Fruit fly (Drosophila melanogaster) whole organism, embryonic: ENCODE measurements around the gene Ugt316A1.

Experiments used
- ATbp ChIP-seq: fragments of 200-800 bp; sonication (Bioruptor generic); optimal IDR thresholded peaks from 2 replicates; lab custom pipeline; 2017; ENCODE audit warnings: missing biosample characterization, mild to moderate bottlenecking, missing genetic modification characterization, missing genetic modification reagents
- Ada2b ChIP-seq: fragments of 200-800 bp; sonication (Bioruptor generic); IDR thresholded peaks from 2 replicates; pipeline ENCODE4 v1.3.6; 2022; ENCODE audit warnings: missing biosample characterization, missing genetic modification characterization
- Bgb ChIP-seq: fragments of 200-800 bp; sonication (Bioruptor generic); IDR thresholded peaks from 2 replicates; pipeline ENCODE4 v1.3.6; 2022; ENCODE audit warnings: missing biosample characterization, missing genetic modification characterization; ENCODE audit not compliant: partially characterized antibody
- CG11504 ChIP-seq: fragments of 200-800 bp; sonication (Bioruptor generic); optimal IDR thresholded peaks from 3 replicates; lab custom pipeline; 2019; ENCODE audit warnings: missing biosample characterization, mild to moderate bottlenecking, missing genetic modification characterization, moderate library complexity
- CG12299 ChIP-seq: fragments of 200-800 bp; sonication (Bioruptor generic); optimal IDR thresholded peaks from 2 replicates; lab custom pipeline; 2018; ENCODE audit warnings: missing biosample characterization, mild to moderate bottlenecking, missing genetic modification characterization
- CG12391 ChIP-seq: fragments of 200-800 bp; sonication (Bioruptor generic); optimal IDR thresholded peaks from 3 replicates; lab custom pipeline; 2018; ENCODE audit warnings: missing biosample characterization, mild to moderate bottlenecking, missing genetic modification characterization, moderate library complexity
- CG14965 ChIP-seq: fragments of 200-800 bp; sonication (Bioruptor generic); optimal IDR thresholded peaks from 2 replicates; lab custom pipeline; 2016; ENCODE audit warnings: missing biosample characterization, missing genetic modification characterization, borderline replicate concordance
- CG1529 ChIP-seq: fragments of 200-800 bp; sonication (Bioruptor generic); optimal IDR thresholded peaks from 3 replicates; lab custom pipeline; 2018; ENCODE audit warnings: missing biosample characterization, missing genetic modification characterization
- CG15514 ChIP-seq: fragments of 200-800 bp; sonication (Bioruptor generic); optimal IDR thresholded peaks from 3 replicates; lab custom pipeline; 2017; ENCODE audit warnings: missing biosample characterization, missing genetic modification characterization, mild to moderate bottlenecking, moderate library complexity, missing genetic modification reagents
- CG1603 ChIP-seq: fragments of 200-800 bp; sonication (Bioruptor generic); optimal IDR thresholded peaks from 2 replicates; lab custom pipeline; 2019; ENCODE audit warnings: missing biosample characterization, mild to moderate bottlenecking, missing genetic modification characterization, moderate library complexity
- CG17328 ChIP-seq: fragments of 200-800 bp; sonication (Bioruptor generic); IDR thresholded peaks from 2 replicates; pipeline ENCODE4 v1.3.6; 2022; ENCODE audit warnings: missing biosample characterization, missing genetic modification characterization
- CG18764 ChIP-seq: fragments of 200-800 bp; sonication (Bioruptor generic); optimal IDR thresholded peaks from 3 replicates; lab custom pipeline; 2016; ENCODE audit warnings: missing biosample characterization, missing genetic modification characterization
- CG34422 ChIP-seq: fragments of 200-800 bp; sonication (Bioruptor generic); IDR thresholded peaks from 3 replicates; pipeline ENCODE4 v1.3.6; 2022; ENCODE audit warnings: missing biosample characterization, missing genetic modification characterization
- CG5245 ChIP-seq: fragments of 200-800 bp; sonication (Bioruptor generic); optimal IDR thresholded peaks from 3 replicates; lab custom pipeline; 2016; ENCODE audit warnings: missing biosample characterization, missing genetic modification characterization
- CG7271 ChIP-seq: fragments of 200-800 bp; sonication (Bioruptor generic); optimal IDR thresholded peaks from 2 replicates; lab custom pipeline; 2018; ENCODE audit warnings: missing biosample characterization, mild to moderate bottlenecking, missing genetic modification characterization, moderate library complexity
- CG8944 ChIP-seq: fragments of 200-800 bp; sonication (Bioruptor generic); optimal IDR thresholded peaks from 3 replicates; lab custom pipeline; 2016; ENCODE audit warnings: missing biosample characterization, missing genetic modification characterization
- CG9817 ChIP-seq: fragments of 200-800 bp; sonication (Bioruptor generic); optimal IDR thresholded peaks from 2 replicates; lab custom pipeline; 2018; ENCODE audit warnings: missing biosample characterization, mild to moderate bottlenecking, missing genetic modification characterization, moderate library complexity
- Chrac-16 ChIP-seq: fragments of 200-800 bp; sonication (Bioruptor generic); optimal IDR thresholded peaks from 3 replicates; lab custom pipeline; 2016; ENCODE audit warnings: missing biosample characterization, missing genetic modification characterization
- Drgx ChIP-seq: fragments of 200-800 bp; sonication (Bioruptor generic); IDR thresholded peaks from 2 replicates; pipeline ENCODE4 v1.3.6; 2022; ENCODE audit warnings: missing biosample characterization, missing genetic modification characterization
- E2f1 ChIP-seq: fragments of 200-800 bp; sonication (Bioruptor generic); IDR thresholded peaks from 2 replicates; pipeline ENCODE4 v1.3.6; 2022; ENCODE audit warnings: missing biosample characterization, missing genetic modification characterization
- Elba2 ChIP-seq: fragments of 200-800 bp; sonication (Bioruptor generic); optimal IDR thresholded peaks from 3 replicates; lab custom pipeline; 2016; ENCODE audit warnings: missing biosample characterization, missing genetic modification characterization
- Gug ChIP-seq: fragments of 200-800 bp; sonication (Bioruptor generic); IDR thresholded peaks from 4 replicates; pipeline ENCODE4 v1.3.6; 2022; ENCODE audit warnings: missing biosample characterization, missing genetic modification characterization
- Hand ChIP-seq: fragments of 200-800 bp; sonication (Bioruptor generic); optimal IDR thresholded peaks from 2 replicates; lab custom pipeline; 2017; ENCODE audit warnings: mild to moderate bottlenecking, missing biosample characterization, missing genetic modification reagents, missing genetic modification characterization
- Hr78 ChIP-seq, 2 experiments: fragments of 200-800 bp in 1 of 2; fragments of >200 bp in 1 of 2; sonication (Bioruptor generic) in 1 of 2; optimal IDR thresholded peaks; 2 replicates each; lab custom pipeline; 2017 to 2019; ENCODE audit warnings: missing biosample characterization in 2 of 2, missing genetic modification characterization in 2 of 2, mild to moderate bottlenecking in 1 of 2, moderate library complexity in 1 of 2
- Lpt ChIP-seq: fragments of >200 bp; optimal IDR thresholded peaks from 2 replicates; lab custom pipeline; 2018; ENCODE audit warnings: missing biosample characterization, missing genetic modification characterization
- MTF-1 ChIP-seq: fragments of 200-800 bp; sonication (Bioruptor generic); optimal IDR thresholded peaks from 2 replicates; lab custom pipeline; 2018; ENCODE audit warnings: missing biosample characterization, mild to moderate bottlenecking, missing genetic modification characterization, borderline replicate concordance
- NFAT ChIP-seq: fragments of 200-800 bp; sonication (Bioruptor generic); IDR thresholded peaks from 2 replicates; pipeline ENCODE4 v1.3.6; 2022; ENCODE audit warnings: missing biosample characterization, missing genetic modification characterization
- Pdp1 ChIP-seq, 2 experiments: fragments of 200-800 bp; sonication (Bioruptor generic); optimal IDR thresholded peaks; 3 replicates each; lab custom pipeline; 2016; ENCODE audit warnings: missing biosample characterization in 2 of 2, missing genetic modification characterization in 2 of 2, mild to moderate bottlenecking in 1 of 2, moderate library complexity in 1 of 2
- Taf1 ChIP-seq: fragments of 200-800 bp; sonication (Bioruptor generic); IDR thresholded peaks from 2 replicates; pipeline ENCODE4 v1.3.6; 2022; ENCODE audit warnings: missing biosample characterization, missing genetic modification characterization
- Tbp ChIP-seq: fragments of >200 bp; optimal IDR thresholded peaks from 2 replicates; lab custom pipeline; 2018; ENCODE audit warnings: missing biosample characterization, missing genetic modification characterization
- bbx ChIP-seq: fragments of 200-800 bp; sonication (Bioruptor generic); IDR thresholded peaks from 2 replicates; pipeline ENCODE4 v1.3.6; 2022; ENCODE audit warnings: missing biosample characterization, missing genetic modification characterization; ENCODE audit not compliant: partially characterized antibody
- btn ChIP-seq: fragments of 200-800 bp; sonication (Bioruptor generic); optimal IDR thresholded peaks from 2 replicates; lab custom pipeline; 2016; ENCODE audit warnings: missing biosample characterization, missing genetic modification characterization
- cas ChIP-seq: fragments of 200-800 bp; sonication (Bioruptor generic); IDR thresholded peaks from 2 replicates; pipeline ENCODE4 v1.3.6; 2022; ENCODE audit warnings: missing biosample characterization, missing genetic modification characterization
- crol ChIP-seq: fragments of 200-800 bp; sonication (Bioruptor generic); IDR thresholded peaks from 2 replicates; pipeline ENCODE4 v1.3.6; 2022; ENCODE audit warnings: missing biosample characterization, missing genetic modification characterization
- crp ChIP-seq, 2 experiments: fragments of 200-800 bp; sonication (Bioruptor generic); optimal IDR thresholded peaks; 2 replicates in 1 of 2; 3 replicates in 1 of 2; lab custom pipeline; 2017; ENCODE audit warnings: missing biosample characterization in 2 of 2, missing genetic modification characterization in 2 of 2, mild to moderate bottlenecking in 1 of 2, moderate library complexity in 1 of 2
- dpn ChIP-seq, 2 experiments: fragments of 200-800 bp; sonication (Bioruptor generic); optimal IDR thresholded peaks; 3 replicates each; lab custom pipeline; 2016; ENCODE audit warnings: missing biosample characterization in 2 of 2, missing genetic modification characterization in 2 of 2
- fu2 ChIP-seq: fragments of 200-800 bp; sonication (Bioruptor generic); optimal IDR thresholded peaks from 2 replicates; lab custom pipeline; 2016; ENCODE audit warnings: missing biosample characterization, missing genetic modification characterization
- ham ChIP-seq: fragments of 200-800 bp; sonication (Bioruptor generic); IDR thresholded peaks from 2 replicates; pipeline ENCODE4 v1.3.6; 2022; ENCODE audit warnings: missing biosample characterization, missing genetic modification characterization
- inv ChIP-seq: fragments of 200-800 bp; sonication (Bioruptor generic); IDR thresholded peaks from 2 replicates; pipeline ENCODE4 v1.3.6; 2022; ENCODE audit warnings: missing biosample characterization, missing genetic modification characterization; ENCODE audit not compliant: partially characterized antibody
- lmd ChIP-seq: fragments of 200-800 bp; sonication (Bioruptor generic); IDR thresholded peaks from 2 replicates; pipeline ENCODE4 v1.3.6; 2022; ENCODE audit warnings: missing biosample characterization, missing genetic modification characterization
- nmo ChIP-seq: fragments of 200-800 bp; sonication (Bioruptor generic); optimal IDR thresholded peaks from 2 replicates; lab custom pipeline; 2018; ENCODE audit warnings: missing biosample characterization, mild to moderate bottlenecking, missing genetic modification characterization, moderate library complexity
- phol ChIP-seq: fragments of 200-800 bp; sonication (Bioruptor generic); optimal IDR thresholded peaks from 3 replicates; lab custom pipeline; 2018; ENCODE audit warnings: missing biosample characterization, mild to moderate bottlenecking, missing genetic modification characterization, moderate library complexity
- pzg ChIP-seq: fragments of 200-800 bp; sonication (Bioruptor generic); optimal IDR thresholded peaks from 3 replicates; lab custom pipeline; 2018; ENCODE audit warnings: missing biosample characterization, mild to moderate bottlenecking, missing genetic modification characterization, moderate library complexity
- salm ChIP-seq: fragments of 200-800 bp; sonication (Bioruptor generic); optimal IDR thresholded peaks from 2 replicates; lab custom pipeline; 2018; ENCODE audit warnings: missing biosample characterization, mild to moderate bottlenecking, missing genetic modification characterization
- stwl ChIP-seq: fragments of 200-800 bp; sonication (Bioruptor generic); optimal IDR thresholded peaks from 3 replicates; lab custom pipeline; 2018; ENCODE audit warnings: missing biosample characterization, mild to moderate bottlenecking, missing genetic modification characterization, moderate library complexity
- tup ChIP-seq: fragments of 200-800 bp; sonication (Bioruptor generic); optimal IDR thresholded peaks from 2 replicates; lab custom pipeline; 2016; ENCODE audit warnings: missing biosample characterization, mild to moderate bottlenecking, missing genetic modification characterization, moderate library complexity
- yki ChIP-seq: fragments of >200 bp; optimal IDR thresholded peaks from 3 replicates; lab custom pipeline; 2018

The Ugt316A1 gene

DNA sequence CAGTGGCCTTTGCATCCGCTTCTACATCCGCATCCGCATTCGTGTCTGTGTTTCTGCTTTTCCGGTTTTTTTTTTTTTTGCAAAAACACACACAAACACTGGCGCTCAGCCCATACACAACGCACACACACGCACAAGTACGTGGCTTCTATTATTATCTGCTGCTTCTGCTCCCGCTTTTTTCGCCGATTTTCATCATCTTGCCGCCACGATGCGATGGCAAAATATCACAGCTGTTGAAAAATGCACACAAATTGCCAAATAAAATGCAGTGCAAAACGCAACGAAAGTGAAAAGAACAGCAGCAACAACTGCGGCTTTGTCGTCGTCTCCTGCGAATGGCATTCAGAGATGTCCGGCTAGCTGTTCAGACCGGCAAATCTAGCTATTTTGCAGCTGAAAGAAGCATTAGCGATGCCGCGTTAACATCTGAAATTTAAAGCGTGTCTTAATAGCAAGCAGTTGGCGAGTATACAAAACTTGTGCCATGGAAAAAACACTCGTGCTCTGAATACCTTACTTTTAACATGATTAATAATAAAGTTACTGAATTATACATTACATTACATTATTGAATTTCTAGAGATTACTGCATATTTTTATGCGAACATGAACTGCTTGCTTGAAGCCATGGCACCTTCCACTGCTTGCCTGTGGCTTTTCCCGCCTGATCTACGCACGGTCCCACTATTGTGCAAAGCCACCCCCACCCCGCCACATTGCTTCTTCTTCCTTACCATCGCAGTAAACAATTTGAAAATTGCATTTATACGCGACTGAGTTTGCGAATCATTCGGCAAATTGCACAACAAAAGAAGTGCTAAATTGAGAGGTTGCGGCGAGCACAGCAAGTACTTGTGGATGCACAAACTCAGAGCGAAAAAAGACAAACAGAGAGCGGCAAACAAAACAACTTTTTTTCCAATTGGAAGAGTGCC lies at the start of gene Ugt316A1, which contains the start of gene Sfxn2 (continued):
- TF ChIP-seq cas (GFP tag; lab: Robert Waterston, UW) (no peak), inv (GFP tag; lab: Robert Waterston, UW) (no peak), stwl (tag; lab: Kevin White, UChicago) (peak; percentile 65), Tbp (GFP tag; lab: Kevin White, UChicago) (peak; percentile 90), CG5245 (GFP tag; lab: Kevin White, UChicago) (peak; percentile 16), phol (peak; percentile 84), Taf1 (GFP tag; lab: Robert Waterston, UW) (0 out of 2 replicates have a peak, but pooled peaks have one; percentile 20), crp (GFP tag; optimal IDR thresholded peaks at IDR 0.05; lab: Kevin White, UChicago) (peak in 1 of 2 experiments; percentile 62), CG1529 (GFP tag; lab: Kevin White, UChicago) (no peak), CG17328 (GFP tag; lab: Robert Waterston, UW) (peak; percentile 41; the same call in 1 of the 2 replicates), Hr78 (GFP tag; optimal IDR thresholded peaks at IDR 0.05; lab: Kevin White, UChicago) (no peak), Chrac-16 (GFP tag; lab: Kevin White, UChicago) (peak; percentile 47), Ada2b (GFP tag; lab: Robert Waterston, UW) (peak; percentile 23; the same call in 1 of the 2 replicates), pzg (GFP tag; lab: Kevin White, UChicago) (peak; percentile 86), Lpt (GFP tag; lab: Kevin White, UChicago) (no peak), CG1603 (tag; lab: Kevin White, UChicago) (peak; percentile 79), btn (no peak), Bgb (peak; percentile 41; the same call in 1 of the 2 replicates), CG14965 (GFP tag; lab: Kevin White, UChicago) (no peak), yki (lab: Kevin White, UChicago) (peak; percentile 65), Drgx (GFP tag; lab: Robert Waterston, UW) (0 out of 2 replicates have a peak, but pooled peaks have one; percentile 25), Elba2 (GFP tag; lab: Kevin White, UChicago) (peak; percentile 91), Gug (GFP tag; lab: Robert Waterston, UW) (peak; percentile 45; the same call in 2 of the 4 replicates), CG18764 (GFP tag; lab: Kevin White, UChicago) (no peak), ham (GFP tag; lab: Robert Waterston, UW) (no peak), crol (peak; percentile 64; the same call in 1 of the 2 replicates), CG12391 (peak; percentile 69), ATbp (GFP tag; lab: Kevin White, UChicago) (no peak), CG34422 (peak; percentile 47), E2f1 (GFP tag; lab: Robert Waterston, UW) (peak; percentile 20; the same call in 1 of the 2 replicates), CG12299 (peak; percentile 55), CG15514 (GFP tag; lab: Kevin White, UChicago) (peak; percentile 50), nmo (peak; percentile 81), fu2 (no peak), Pdp1 (GFP tag; optimal IDR thresholded peaks at IDR 0.05; lab: Kevin White, UChicago) (peak; percentile 6 to 19), CG7271 (tag; lab: Kevin White, UChicago) (no peak), NFAT (GFP tag; lab: Robert Waterston, UW) (no peak), bbx (GFP tag; lab: Robert Waterston, UW) (0 out of 2 replicates have a peak, but pooled peaks have one; percentile 12), MTF-1 (GFP tag; lab: Kevin White, UChicago) (no peak), lmd (GFP tag; lab: Robert Waterston, UW) (peak; percentile 35; the same call in 1 of the 2 replicates), Hand (GFP tag; lab: Kevin White, UChicago) (no peak), CG8944 (GFP tag; lab: Kevin White, UChicago) (peak; percentile 39), tup (GFP tag; lab: Kevin White, UChicago) (peak; percentile 38), CG11504 (tag; lab: Kevin White, UChicago) (peak; percentile 66), salm (tag; lab: Kevin White, UChicago) (no peak), dpn (GFP tag; optimal IDR thresholded peaks at IDR 0.05; lab: Kevin White, UChicago) (peak; percentile 43 to 45), CG9817 (tag; lab: Kevin White, UChicago) (peak; percentile 49)
